Worm (Caenorhabditis elegans): ENCODE results near the gene ulp-1.

ulp-1 gene

ce11 chrIII:5190179-5190578 lies 20.6 kb upstream of the ulp-1 start (continued):
- TF ChIP-seq nhr-28 (tag; optimal IDR thresholded peaks at IDR 0.05) (no peak), elt-3 (tag; optimal IDR thresholded peaks at IDR 0.05) (no peak), nhr-20 (tag; optimal IDR thresholded peaks at IDR 0.05) (peak; percentile 58), nhr-85 (tag) (peak; percentile 79), ceh-82 (tag; optimal IDR thresholded peaks at IDR 0.05) (peak in 1 of 3 experiments; percentile 8), isw-1 (GFP tag; IDR thresholded peaks at IDR 0.05) (no peak), sox-4 (tag; optimal IDR thresholded peaks at IDR 0.05) (peak; percentile 60), egl-27 (tag; optimal IDR thresholded peaks at IDR 0.05) (no peak), nhr-84 (tag; optimal IDR thresholded peaks at IDR 0.05) (no peak), nhr-12 (tag; optimal IDR thresholded peaks at IDR 0.05) (no peak), fkh-4 (tag; optimal IDR thresholded peaks at IDR 0.05; ENCODE audit: borderline replicate concordance) (peak; percentile 56), alr-1 (tag; optimal IDR thresholded peaks at IDR 0.05; ENCODE audit: borderline replicate concordance) (no peak), ces-1 (GFP tag; optimal IDR thresholded peaks at IDR 0.05) (no peak), hlh-17 (GFP tag; optimal IDR thresholded peaks at IDR 0.05; ENCODE audit: borderline replicate concordance) (no peak), hpl-2 (GFP tag; optimal IDR thresholded peaks at IDR 0.05) (no peak), nhr-77 (tag; optimal IDR thresholded peaks at IDR 0.05) (no peak), fos-1 (tag; optimal IDR thresholded peaks at IDR 0.05) (peak; percentile 23), hlh-4 (tag; optimal IDR thresholded peaks at IDR 0.05) (no peak), ama-1 (optimal IDR thresholded peaks at IDR 0.05) (no peak), mdl-1 (tag; optimal IDR thresholded peaks at IDR 0.05) (no peak), unc-30 (tag; optimal IDR thresholded peaks at IDR 0.05) (no peak), tlp-1 (tag; optimal IDR thresholded peaks at IDR 0.05) (no peak), sptf-1 (tag; optimal IDR thresholded peaks at IDR 0.05) (no peak), ets-5 (GFP tag; IDR thresholded peaks at IDR 0.05) (no peak), nhr-11 (tag; optimal IDR thresholded peaks at IDR 0.05) (no peak), irx-1 (tag; optimal IDR thresholded peaks at IDR 0.05) (peak; percentile 72), sup-37 (GFP tag; optimal IDR thresholded peaks at IDR 0.05) (no peak), ceh-90 (tag; optimal IDR thresholded peaks at IDR 0.05) (peak; percentile 83), vab-15 (tag; optimal IDR thresholded peaks at IDR 0.05) (no peak), nhr-47 (tag; optimal IDR thresholded peaks at IDR 0.05) (peak; percentile 64), nhr-71 (tag; optimal IDR thresholded peaks at IDR 0.05) (peak; percentile 70), mef-2 (tag; optimal IDR thresholded peaks at IDR 0.05) (no peak), elt-2 (tag; optimal IDR thresholded peaks at IDR 0.05) (peak; percentile 22), jun-1 (tag; optimal IDR thresholded peaks at IDR 0.05) (no peak), aha-1 (tag; optimal IDR thresholded peaks at IDR 0.05) (no peak), mab-9 (GFP tag; IDR thresholded peaks at IDR 0.05) (no peak), egl-13 (tag; optimal IDR thresholded peaks at IDR 0.05) (peak; percentile 57), lin-14 (GFP tag; optimal IDR thresholded peaks at IDR 0.05) (no peak), swsn-7 (tag; optimal IDR thresholded peaks at IDR 0.05) (peak; percentile 48), efl-1 (optimal IDR thresholded peaks at IDR 0.05) (peak; percentile 91 to 93), efl-1 (GFP tag; optimal IDR thresholded peaks at IDR 0.05 in 1 of 2) (peak; percentile 90 to 99), lin-39 (tag; optimal IDR thresholded peaks at IDR 0.05) (no peak)

ce11 chrIII:5188426-5188825 lies 18.8 kb upstream of the ulp-1 start, which contains the start of gene K10D2.8:
Gene K10D2.8, plus strand, starts transcription at chrIII:5188726.
- TF ChIP-seq dsc-1 (tag; optimal IDR thresholded peaks at IDR 0.05): no peak
- TF ChIP-seq nhr-11 (tag; optimal IDR thresholded peaks at IDR 0.05): no peak
- no peak for TF ChIP-seq snu-23 (GFP tag; optimal IDR thresholded peaks at IDR 0.05)
- TF ChIP-seq fos-1 (tag; optimal IDR thresholded peaks at IDR 0.05): no peak
- no peak for TF ChIP-seq ztf-4 (tag; optimal IDR thresholded peaks at IDR 0.05)
- no peak for TF ChIP-seq xbp-1 (tag; optimal IDR thresholded peaks at IDR 0.05)
- no peak for TF ChIP-seq skn-1 (tag; optimal IDR thresholded peaks at IDR 0.05)
- TF ChIP-seq zag-1 (tag; optimal IDR thresholded peaks at IDR 0.05): no peak
- no peak for TF ChIP-seq fkh-4 (tag; optimal IDR thresholded peaks at IDR 0.05; ENCODE audit: borderline replicate concordance)
- no peak for TF ChIP-seq lir-3 (tag; optimal IDR thresholded peaks at IDR 0.05; ENCODE audit: poor library complexity)

All from whole organism, L1 larva.